Fruit fly (Drosophila melanogaster) whole organism, adult: Measurements from ENCODE around the gene Ykt6.
A peak's percentile ranks its signal among the peaks of the same experiment; 100 is the strongest.

Experiments used
- CG11617 ChIP-seq: fragments of 200-800 bp; sonication (Bioruptor generic); optimal IDR thresholded peaks from 2 replicates; lab custom pipeline; 2017; ENCODE audit warnings: mild to moderate bottlenecking, missing biosample characterization, missing genetic modification reagents, missing genetic modification characterization
- CG12768 ChIP-seq: fragments of 200-800 bp; sonication (Bioruptor generic); optimal IDR thresholded peaks from 2 replicates; lab custom pipeline; 2017; ENCODE audit warnings: missing biosample characterization, missing genetic modification characterization, mild to moderate bottlenecking, moderate library complexity, missing genetic modification reagents
- CG14711 ChIP-seq: fragments of 200-800 bp; sonication (Bioruptor generic); optimal IDR thresholded peaks from 2 replicates; lab custom pipeline; 2018; ENCODE audit warnings: missing biosample characterization, mild to moderate bottlenecking, missing genetic modification characterization, moderate library complexity
- CG1620 ChIP-seq: fragments of 200-800 bp; sonication (Bioruptor generic); optimal IDR thresholded peaks from 2 replicates; lab custom pipeline; 2016; ENCODE audit warnings: missing biosample characterization, missing genetic modification characterization
- CG33017 ChIP-seq: fragments of 200-800 bp; sonication (Bioruptor generic); optimal IDR thresholded peaks from 2 replicates; lab custom pipeline; 2018; ENCODE audit warnings: missing biosample characterization, mild to moderate bottlenecking, missing genetic modification characterization, moderate library complexity
- CG5204 ChIP-seq: fragments of 200-800 bp; sonication (Bioruptor generic); optimal IDR thresholded peaks from 2 replicates; lab custom pipeline; 2016; ENCODE audit warnings: missing biosample characterization, missing genetic modification characterization
- CG7045 ChIP-seq: fragments of 200-800 bp; sonication (Bioruptor generic); optimal IDR thresholded peaks from 2 replicates; lab custom pipeline; 2017; ENCODE audit warnings: missing biosample characterization, mild to moderate bottlenecking, missing genetic modification characterization
- CG7101 ChIP-seq: fragments of 200-800 bp; sonication (Bioruptor generic); optimal IDR thresholded peaks from 2 replicates; lab custom pipeline; 2018; ENCODE audit warnings: missing biosample characterization, mild to moderate bottlenecking, missing genetic modification characterization, moderate library complexity
- Clk ChIP-seq: fragments of 200-800 bp; sonication (Bioruptor generic); optimal IDR thresholded peaks from 2 replicates; lab custom pipeline; 2017; ENCODE audit warnings: missing biosample characterization, missing genetic modification characterization
- Crg-1 ChIP-seq: fragments of 200-800 bp; sonication (Bioruptor generic); optimal IDR thresholded peaks from 2 replicates; lab custom pipeline; 2016; ENCODE audit warnings: missing biosample characterization, missing genetic modification characterization
- Hr96 ChIP-seq: fragments of 200-800 bp; sonication (Bioruptor generic); optimal IDR thresholded peaks from 2 replicates; lab custom pipeline; 2016; ENCODE audit warnings: missing biosample characterization, missing genetic modification characterization
- Mnt ChIP-seq: fragments of 200-800 bp; sonication (Bioruptor generic); optimal IDR thresholded peaks from 2 replicates; lab custom pipeline; 2016; ENCODE audit warnings: missing biosample characterization, mild to moderate bottlenecking, missing genetic modification characterization
- bab1 ChIP-seq: fragments of 200-800 bp; sonication (Bioruptor generic); optimal IDR thresholded peaks from 3 replicates; lab custom pipeline; 2019; ENCODE audit warnings: missing biosample characterization, mild to moderate bottlenecking, missing genetic modification characterization, moderate library complexity
- cic ChIP-seq: fragments of 200-800 bp; sonication (Bioruptor generic); optimal IDR thresholded peaks from 2 replicates; lab custom pipeline; 2017; ENCODE audit warnings: missing biosample characterization, mild to moderate bottlenecking, missing genetic modification characterization, moderate library complexity
- cnc ChIP-seq, 2 experiments: fragments of >200 bp; optimal IDR thresholded peaks; 2 replicates each; lab custom pipeline; 2017
- kay ChIP-seq: fragments of 200-800 bp; sonication (Bioruptor generic); peaks from one replicate; lab custom pipeline; 2016; ENCODE audit warnings: missing biosample characterization, missing genetic modification characterization, borderline replicate concordance
- ovo ChIP-seq: fragments of 200-800 bp; sonication (Bioruptor generic); optimal IDR thresholded peaks from 2 replicates; lab custom pipeline; 2016; ENCODE audit warnings: missing biosample characterization, missing genetic modification characterization
- pad ChIP-seq: fragments of 200-800 bp; sonication (Bioruptor generic); optimal IDR thresholded peaks from 3 replicates; lab custom pipeline; 2017; ENCODE audit warnings: missing biosample characterization, missing genetic modification characterization, mild to moderate bottlenecking, moderate library complexity, missing genetic modification reagents
- tj ChIP-seq: fragments of 200-800 bp; sonication (Bioruptor generic); optimal IDR thresholded peaks from 3 replicates; lab custom pipeline; 2017; ENCODE audit warnings: missing biosample characterization, mild to moderate bottlenecking, missing genetic modification characterization, moderate library complexity
- toe ChIP-seq: fragments of 200-800 bp; sonication (Bioruptor generic); optimal IDR thresholded peaks from 2 replicates; lab custom pipeline; 2016; ENCODE audit warnings: missing biosample characterization, missing genetic modification characterization

Gene Ykt6

DNA sequence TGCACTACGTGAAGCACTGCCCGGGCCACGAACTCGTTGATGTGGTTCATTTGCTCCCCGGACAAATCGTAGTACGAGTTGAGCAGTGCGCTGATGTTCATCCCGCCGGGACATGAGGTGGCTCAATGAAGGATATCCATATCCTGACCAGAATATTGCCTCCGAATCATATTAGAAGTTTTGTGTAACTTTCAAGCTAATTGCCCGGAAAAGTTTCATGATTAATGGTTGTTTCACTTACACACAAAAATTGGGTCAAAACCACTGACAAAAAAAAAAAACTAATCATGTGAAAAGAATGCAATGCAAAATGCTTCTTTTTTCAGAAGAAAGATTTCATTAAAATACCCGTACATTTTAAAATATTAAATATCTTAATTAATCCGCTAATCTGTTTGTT, 38.6 kb upstream of the Ykt6 start, which contains the start of gene Ir7e:
Gene Ir7e, minus strand, starts transcription at position 101 of the 400 bp plus-strand sequence.
- TF ChIP-seq CG7101 (tag; lab: Kevin White, UChicago) (no peak), ovo (no peak), cic (GFP tag; lab: Kevin White, UChicago) (no peak), pad (GFP tag; lab: Kevin White, UChicago) (no peak), CG12768 (GFP tag; lab: Kevin White, UChicago) (no peak), CG1620 (no peak), bab1 (no peak), CG5204 (GFP tag; lab: Kevin White, UChicago) (no peak), Clk (GFP tag; lab: Kevin White, UChicago) (no peak), tj (GFP tag; lab: Kevin White, UChicago) (no peak), CG14711 (tag; lab: Kevin White, UChicago) (no peak), CG7045 (GFP tag; lab: Kevin White, UChicago) (no peak), Crg-1 (no peak), cnc (optimal IDR thresholded peaks at IDR 0.05; lab: Kevin White, UChicago) (no peak), Mnt (GFP tag; lab: Kevin White, UChicago) (no peak), CG11617 (GFP tag; lab: Kevin White, UChicago) (no peak), kay (GFP tag; lab: Kevin White, UChicago) (no peak), Hr96 (GFP tag; lab: Kevin White, UChicago) (no peak), CG33017 (tag; lab: Kevin White, UChicago) (no peak)

DNA sequence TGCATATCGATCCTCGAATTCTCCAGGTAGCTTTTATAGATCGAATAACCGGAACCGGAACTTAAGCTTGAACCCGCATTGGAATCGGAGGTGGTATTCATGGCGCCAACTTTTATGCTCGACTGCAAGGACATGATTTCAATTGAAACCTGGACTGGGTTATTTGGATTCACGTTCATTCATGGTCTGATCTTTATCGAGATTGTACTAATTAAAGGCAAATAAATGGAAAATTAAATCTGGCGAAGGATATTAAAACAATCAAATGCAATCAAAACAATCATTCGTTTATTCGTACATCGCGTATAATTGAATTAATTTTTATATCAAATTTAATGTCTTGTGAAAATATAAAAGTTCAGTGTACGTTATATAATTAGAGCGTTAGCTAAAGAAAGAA, 36.3 kb upstream of the Ykt6 start, which contains the start of gene Ir7f:
Gene Ir7f, minus strand, starts transcription at position 101 of the 400 bp plus-strand sequence.
- TF ChIP-seq CG12768 (GFP tag; lab: Kevin White, UChicago) (no peak), Clk (GFP tag; lab: Kevin White, UChicago) (no peak), CG14711 (tag; lab: Kevin White, UChicago) (no peak), tj (GFP tag; lab: Kevin White, UChicago) (no peak), Mnt (GFP tag; lab: Kevin White, UChicago) (no peak), toe (GFP tag; lab: Kevin White, UChicago) (no peak), bab1 (no peak), CG7045 (GFP tag; lab: Kevin White, UChicago) (no peak), cnc (optimal IDR thresholded peaks at IDR 0.05; lab: Kevin White, UChicago) (no peak), CG33017 (tag; lab: Kevin White, UChicago) (no peak), CG1620 (no peak), CG5204 (GFP tag; lab: Kevin White, UChicago) (no peak), pad (GFP tag; lab: Kevin White, UChicago) (no peak), Crg-1 (no peak), CG11617 (GFP tag; lab: Kevin White, UChicago) (no peak), Hr96 (GFP tag; lab: Kevin White, UChicago) (no peak), cic (GFP tag; lab: Kevin White, UChicago) (no peak), CG7101 (tag; lab: Kevin White, UChicago) (no peak)

DNA sequence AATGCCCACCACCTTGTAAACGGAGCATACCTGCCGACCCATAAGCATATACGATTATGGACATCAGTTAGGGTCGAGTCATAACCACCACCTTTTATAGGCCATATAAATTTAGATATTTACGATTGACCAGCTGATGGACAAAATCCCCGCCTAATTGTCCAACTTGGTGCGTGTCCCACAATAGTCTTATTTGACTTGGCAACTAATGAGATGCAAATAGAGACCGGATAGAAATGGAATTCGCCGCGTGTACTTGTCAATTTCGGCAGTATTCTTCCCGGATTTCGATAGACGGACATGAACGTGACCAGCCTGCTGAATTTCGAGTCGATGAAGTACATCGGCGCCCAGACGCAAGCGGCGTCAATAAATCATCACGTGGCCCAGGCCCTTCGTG, 35.8 kb upstream of the Ykt6 start, which contains the start of gene Ir7g:
Gene Ir7g, plus strand, starts transcription at position 301 of the 400 bp plus-strand sequence.
- TF ChIP-seq CG33017 (tag; lab: Kevin White, UChicago) (no peak), CG12768 (GFP tag; lab: Kevin White, UChicago) (no peak), CG14711 (tag; lab: Kevin White, UChicago) (no peak), cnc (optimal IDR thresholded peaks at IDR 0.05; lab: Kevin White, UChicago) (no peak), tj (GFP tag; lab: Kevin White, UChicago) (no peak), Crg-1 (no peak), pad (GFP tag; lab: Kevin White, UChicago) (no peak), CG5204 (GFP tag; lab: Kevin White, UChicago) (no peak), CG11617 (GFP tag; lab: Kevin White, UChicago) (no peak), Hr96 (GFP tag; lab: Kevin White, UChicago) (no peak), CG7101 (tag; lab: Kevin White, UChicago) (no peak), kay (GFP tag; lab: Kevin White, UChicago) (no peak), Mnt (GFP tag; lab: Kevin White, UChicago) (no peak), CG7045 (GFP tag; lab: Kevin White, UChicago) (no peak), cic (GFP tag; lab: Kevin White, UChicago) (no peak), CG1620 (no peak), ovo (no peak)

DNA sequence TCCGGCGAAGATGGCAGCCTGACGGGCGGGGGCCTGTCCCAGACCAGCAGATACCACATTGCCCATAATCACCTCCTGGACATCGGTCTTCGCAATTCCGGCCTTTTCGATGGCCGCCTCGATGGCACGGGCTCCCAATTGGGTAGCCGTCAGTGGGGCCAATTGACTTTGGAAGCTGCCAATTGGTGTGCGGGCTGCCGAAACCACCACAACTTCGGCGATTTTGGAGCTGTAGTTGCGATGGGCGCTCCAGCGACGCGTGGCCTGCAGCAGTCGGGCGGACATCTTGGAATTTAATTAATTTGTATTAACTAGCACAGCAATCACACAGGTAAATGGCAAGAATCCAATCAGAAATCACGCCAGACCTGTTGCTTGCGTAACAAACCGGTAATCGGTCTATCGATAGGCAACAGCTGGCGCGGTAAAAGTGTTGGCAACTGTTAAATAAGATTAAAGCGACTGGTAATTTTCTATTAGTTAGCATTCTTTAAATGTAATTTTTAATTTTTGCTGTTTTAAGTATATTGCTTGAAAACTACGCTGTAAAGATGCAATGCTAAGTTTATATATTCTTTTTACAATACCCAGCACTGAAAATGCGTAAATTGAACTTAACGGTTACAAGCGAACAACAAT, 31.7 kb upstream of the Ykt6 start, which contains the start of gene Acat1:
Gene Acat1, minus strand, starts transcription at position 400 of the 639 bp plus-strand sequence.
- TF ChIP-seq CG7045 (GFP tag; lab: Kevin White, UChicago) = peak; percentile 38
- peak; percentile 66 for TF ChIP-seq Hr96 (GFP tag; lab: Kevin White, UChicago)
- peak; percentile 85 for TF ChIP-seq CG14711 (tag; lab: Kevin White, UChicago)
- peak; percentile 36 for TF ChIP-seq ovo
- TF ChIP-seq pad (GFP tag; lab: Kevin White, UChicago) = peak; percentile 63
- no peak for TF ChIP-seq Clk (GFP tag; lab: Kevin White, UChicago)
- peak; percentile 52 for TF ChIP-seq toe (GFP tag; lab: Kevin White, UChicago)
- TF ChIP-seq CG1620 = peak; percentile 59
- TF ChIP-seq kay (GFP tag; lab: Kevin White, UChicago) = no peak
- TF ChIP-seq CG33017 (tag; lab: Kevin White, UChicago) = peak; percentile 35
- TF ChIP-seq Crg-1 = peak; percentile 73
- TF ChIP-seq tj (GFP tag; lab: Kevin White, UChicago) = peak; percentile 32
- peak; percentile 84 for TF ChIP-seq CG7101 (tag; lab: Kevin White, UChicago)
- TF ChIP-seq cic (GFP tag; lab: Kevin White, UChicago) = peak; percentile 5
- TF ChIP-seq CG5204 (GFP tag; lab: Kevin White, UChicago) = peak; percentile 44
- peak; percentile 60 for TF ChIP-seq CG12768 (GFP tag; lab: Kevin White, UChicago)
- no peak for TF ChIP-seq cnc (optimal IDR thresholded peaks at IDR 0.05; lab: Kevin White, UChicago)
- TF ChIP-seq CG11617 (GFP tag; lab: Kevin White, UChicago) = peak; percentile 69
- peak; percentile 92 for TF ChIP-seq bab1
- peak; percentile 66 for TF ChIP-seq Mnt (GFP tag; lab: Kevin White, UChicago)
